Worm (Caenorhabditis elegans): Measurements from ENCODE around the gene srd-35.

- TF ChIP-seq unc-62 (GFP tag; optimal IDR thresholded peaks at IDR 0.05) (no peak), lsy-2 (tag; optimal IDR thresholded peaks at IDR 0.05) (no peak), ztf-11 (tag; optimal IDR thresholded peaks at IDR 0.05) (no peak), sem-2 (GFP tag; optimal IDR thresholded peaks at IDR 0.05) (no peak), mep-1 (tag; optimal IDR thresholded peaks at IDR 0.05) (no peak), snpc-4 (tag; optimal IDR thresholded peaks at IDR 0.05) (no peak), M03D4.4 (tag; optimal IDR thresholded peaks at IDR 0.05) (no peak), mls-2 (tag; optimal IDR thresholded peaks at IDR 0.05) (no peak)
These were observed 42.6 kb downstream of the srd-35 start for ce11 chrV:13006754-13007153.
